Fruit fly (Drosophila melanogaster) whole organism, embryonic: ENCODE data around the gene Vps39.

ENCODE experiments used
- Antp ChIP-seq: fragments of 200-800 bp; sonication (Bioruptor generic); optimal IDR thresholded peaks from 3 replicates; lab custom pipeline; 2016; ENCODE audit warnings: missing biosample characterization, missing genetic modification characterization
- B-H2 ChIP-seq: fragments of 200-800 bp; sonication (Bioruptor generic); optimal IDR thresholded peaks from 2 replicates; lab custom pipeline; 2018; ENCODE audit warnings: missing biosample characterization, mild to moderate bottlenecking, missing genetic modification characterization
- BtbVII ChIP-seq: fragments of 200-800 bp; sonication (Bioruptor generic); optimal IDR thresholded peaks from 3 replicates; lab custom pipeline; 2017; ENCODE audit warnings: missing biosample characterization, mild to moderate bottlenecking, missing genetic modification characterization
- CG10431 ChIP-seq: fragments of 200-800 bp; sonication (Bioruptor generic); optimal IDR thresholded peaks from 3 replicates; lab custom pipeline; 2018; ENCODE audit warnings: missing biosample characterization, mild to moderate bottlenecking, missing genetic modification characterization
- CG12391 ChIP-seq: fragments of 200-800 bp; sonication (Bioruptor generic); optimal IDR thresholded peaks from 3 replicates; lab custom pipeline; 2018; ENCODE audit warnings: missing biosample characterization, mild to moderate bottlenecking, missing genetic modification characterization, moderate library complexity
- CG13287 ChIP-seq: fragments of 200-800 bp; sonication (Bioruptor generic); IDR thresholded peaks from 2 replicates; pipeline ENCODE4 v1.3.6; 2022; ENCODE audit warnings: missing biosample characterization, missing genetic modification characterization; ENCODE audit not compliant: partially characterized antibody
- CG13296 ChIP-seq: fragments of 200-800 bp; sonication (Bioruptor generic); optimal IDR thresholded peaks from 3 replicates; lab custom pipeline; 2018; ENCODE audit warnings: missing biosample characterization, mild to moderate bottlenecking, missing genetic modification characterization
- CG14014 ChIP-seq: fragments of 200-800 bp; sonication (Bioruptor generic); IDR thresholded peaks from 2 replicates; pipeline ENCODE4 v1.3.6; 2022; ENCODE audit warnings: missing biosample characterization, missing genetic modification characterization
- CG15601 ChIP-seq: fragments of 200-800 bp; sonication (Bioruptor generic); optimal IDR thresholded peaks from 3 replicates; lab custom pipeline; 2019; ENCODE audit warnings: missing biosample characterization, mild to moderate bottlenecking, missing genetic modification characterization, moderate library complexity
- CG15696 ChIP-seq: fragments of 200-800 bp; sonication (Bioruptor generic); optimal IDR thresholded peaks from 2 replicates; lab custom pipeline; 2019; ENCODE audit warnings: missing biosample characterization, mild to moderate bottlenecking, missing genetic modification characterization, moderate library complexity
- CG16815 ChIP-seq: fragments of 200-800 bp; sonication (Bioruptor generic); optimal IDR thresholded peaks from 3 replicates; lab custom pipeline; 2017; ENCODE audit warnings: missing biosample characterization, mild to moderate bottlenecking, missing genetic modification characterization
- CG2199 ChIP-seq: fragments of 200-800 bp; sonication (Bioruptor generic); IDR thresholded peaks from 3 replicates; pipeline ENCODE4 v1.3.6; 2022; ENCODE audit warnings: missing biosample characterization, missing genetic modification characterization
- CG2875 ChIP-seq: fragments of 200-800 bp; sonication (Bioruptor generic); optimal IDR thresholded peaks from 2 replicates; lab custom pipeline; 2017; ENCODE audit warnings: missing biosample characterization, mild to moderate bottlenecking, missing genetic modification characterization, missing genetic modification reagents
- CG30431 ChIP-seq: fragments of 200-800 bp; sonication (Bioruptor generic); optimal IDR thresholded peaks from 2 replicates; lab custom pipeline; 2017; ENCODE audit warnings: missing biosample characterization, missing genetic modification characterization
- CG33557 ChIP-seq: fragments of 200-800 bp; sonication (Bioruptor generic); optimal IDR thresholded peaks from 2 replicates; lab custom pipeline; 2019; ENCODE audit warnings: missing biosample characterization, mild to moderate bottlenecking, missing genetic modification characterization, moderate library complexity
- CG34224 ChIP-seq: fragments of 200-800 bp; sonication (Bioruptor generic); IDR thresholded peaks from 3 replicates; pipeline ENCODE4 v1.3.6; 2022; ENCODE audit warnings: missing biosample characterization, missing genetic modification characterization; ENCODE audit not compliant: partially characterized antibody
- CG34422 ChIP-seq: fragments of 200-800 bp; sonication (Bioruptor generic); IDR thresholded peaks from 3 replicates; pipeline ENCODE4 v1.3.6; 2022; ENCODE audit warnings: missing biosample characterization, missing genetic modification characterization
- CG7271 ChIP-seq: fragments of 200-800 bp; sonication (Bioruptor generic); optimal IDR thresholded peaks from 2 replicates; lab custom pipeline; 2018; ENCODE audit warnings: missing biosample characterization, mild to moderate bottlenecking, missing genetic modification characterization, moderate library complexity
- CG9817 ChIP-seq: fragments of 200-800 bp; sonication (Bioruptor generic); optimal IDR thresholded peaks from 2 replicates; lab custom pipeline; 2018; ENCODE audit warnings: missing biosample characterization, mild to moderate bottlenecking, missing genetic modification characterization, moderate library complexity
- Chrac-16 ChIP-seq: fragments of 200-800 bp; sonication (Bioruptor generic); optimal IDR thresholded peaks from 3 replicates; lab custom pipeline; 2016; ENCODE audit warnings: missing biosample characterization, missing genetic modification characterization
- Dll ChIP-seq: fragments of 200-800 bp; sonication (Bioruptor generic); IDR thresholded peaks from 4 replicates; pipeline ENCODE4 v1.3.6; 2022; ENCODE audit warnings: missing biosample characterization, missing genetic modification characterization; ENCODE audit not compliant: partially characterized antibody
- Doc3 ChIP-seq: fragments of 200-800 bp; sonication (Bioruptor generic); IDR thresholded peaks from 3 replicates; pipeline ENCODE4 v1.3.6; 2022; ENCODE audit warnings: missing biosample characterization, missing genetic modification characterization; ENCODE audit not compliant: partially characterized antibody
- GATAe ChIP-seq: fragments of 200-800 bp; sonication (Bioruptor generic); conservative IDR thresholded peaks from 2 replicates; pipeline ENCODE4 v1.3.6; 2022; ENCODE audit warnings: missing biosample characterization, missing genetic modification characterization
- Gug ChIP-seq: fragments of 200-800 bp; sonication (Bioruptor generic); IDR thresholded peaks from 4 replicates; pipeline ENCODE4 v1.3.6; 2022; ENCODE audit warnings: missing biosample characterization, missing genetic modification characterization
- Meics ChIP-seq: fragments of 200-800 bp; sonication (Bioruptor generic); optimal IDR thresholded peaks from 2 replicates; lab custom pipeline; 2017; ENCODE audit warnings: missing biosample characterization, mild to moderate bottlenecking, missing genetic modification characterization
- Ssrp ChIP-seq: fragments of 200-800 bp; sonication (Bioruptor generic); optimal IDR thresholded peaks from 2 replicates; lab custom pipeline; 2018; ENCODE audit warnings: missing biosample characterization, mild to moderate bottlenecking, missing genetic modification characterization, moderate library complexity
- bbx ChIP-seq: fragments of 200-800 bp; sonication (Bioruptor generic); IDR thresholded peaks from 2 replicates; pipeline ENCODE4 v1.3.6; 2022; ENCODE audit warnings: missing biosample characterization, missing genetic modification characterization; ENCODE audit not compliant: partially characterized antibody
- bigmax ChIP-seq: fragments of 200-800 bp; sonication (Bioruptor generic); optimal IDR thresholded peaks from 2 replicates; lab custom pipeline; 2018; ENCODE audit warnings: missing biosample characterization, mild to moderate bottlenecking, missing genetic modification characterization
- bsh ChIP-seq, 2 experiments: fragments of 200-800 bp; sonication (Bioruptor generic); optimal IDR thresholded peaks; 2 replicates each; lab custom pipeline; 2017 to 2018; ENCODE audit warnings: mild to moderate bottlenecking in 2 of 2, missing biosample characterization in 2 of 2, missing genetic modification characterization in 2 of 2, moderate library complexity in 1 of 2
- cad ChIP-seq: fragments of >200 bp; optimal IDR thresholded peaks from 2 replicates; lab custom pipeline; 2017; ENCODE audit warnings: missing biosample characterization, missing genetic modification characterization
- cg ChIP-seq: fragments of 200-800 bp; sonication (Bioruptor generic); optimal IDR thresholded peaks from 3 replicates; lab custom pipeline; 2019; ENCODE audit warnings: missing biosample characterization, mild to moderate bottlenecking, missing genetic modification characterization, moderate library complexity
- ci ChIP-seq: fragments of 200-800 bp; sonication (Bioruptor generic); IDR thresholded peaks from 3 replicates; pipeline ENCODE4 v1.3.6; 2022; ENCODE audit warnings: missing biosample characterization, missing genetic modification characterization
- dimm ChIP-seq: fragments of 200-800 bp; sonication (Bioruptor generic); IDR thresholded peaks from 2 replicates; pipeline ENCODE4 v1.3.6; 2022; ENCODE audit warnings: missing biosample characterization, missing genetic modification characterization
- ems ChIP-seq: fragments of 200-800 bp; sonication (Bioruptor generic); optimal IDR thresholded peaks from 3 replicates; lab custom pipeline; 2016; ENCODE audit warnings: missing biosample characterization, missing genetic modification characterization
- fd102C ChIP-seq: fragments of 200-800 bp; sonication (Bioruptor generic); optimal IDR thresholded peaks from 2 replicates; lab custom pipeline; 2018; ENCODE audit warnings: missing biosample characterization, mild to moderate bottlenecking, missing genetic modification characterization, moderate library complexity
- fd96Cb ChIP-seq: fragments of 200-800 bp; sonication (Bioruptor generic); optimal IDR thresholded peaks from 2 replicates; lab custom pipeline; 2018; ENCODE audit warnings: missing biosample characterization, mild to moderate bottlenecking, missing genetic modification characterization, moderate library complexity
- gcm ChIP-seq: fragments of 200-800 bp; sonication (Bioruptor generic); optimal IDR thresholded peaks from 2 replicates; lab custom pipeline; 2019; ENCODE audit warnings: missing biosample characterization, mild to moderate bottlenecking, missing genetic modification characterization, moderate library complexity
- insv ChIP-seq, 2 experiments: fragments of 200-800 bp; sonication (Bioruptor generic); optimal IDR thresholded peaks; 3 replicates each; lab custom pipeline; 2016 to 2018; ENCODE audit warnings: missing biosample characterization in 2 of 2, missing genetic modification characterization in 2 of 2
- mld ChIP-seq: fragments of 200-800 bp; sonication (Bioruptor generic); IDR thresholded peaks from 3 replicates; pipeline ENCODE4 v1.3.6; 2022; ENCODE audit warnings: missing biosample characterization, missing genetic modification characterization; ENCODE audit not compliant: partially characterized antibody
- nom ChIP-seq: fragments of 200-800 bp; sonication (Bioruptor generic); optimal IDR thresholded peaks from 2 replicates; lab custom pipeline; 2017; ENCODE audit warnings: missing biosample characterization, missing genetic modification characterization, mild to moderate bottlenecking, moderate library complexity, missing genetic modification reagents
- pfk ChIP-seq: fragments of 200-800 bp; sonication (Bioruptor generic); optimal IDR thresholded peaks from 2 replicates; lab custom pipeline; 2018; ENCODE audit warnings: missing biosample characterization, mild to moderate bottlenecking, missing genetic modification characterization, moderate library complexity
- pros ChIP-seq: fragments of 200-800 bp; sonication (Bioruptor generic); optimal IDR thresholded peaks from 3 replicates; lab custom pipeline; 2019; ENCODE audit warnings: missing biosample characterization, mild to moderate bottlenecking, missing genetic modification characterization, moderate library complexity
- scrt ChIP-seq: fragments of 200-800 bp; sonication (Bioruptor generic); optimal IDR thresholded peaks from 2 replicates; lab custom pipeline; 2018; ENCODE audit warnings: missing biosample characterization, mild to moderate bottlenecking, missing genetic modification characterization, moderate library complexity
- slou ChIP-seq: fragments of 200-800 bp; sonication (Bioruptor generic); optimal IDR thresholded peaks from 3 replicates; lab custom pipeline; 2016; ENCODE audit warnings: missing biosample characterization, missing genetic modification characterization
- sna ChIP-seq: fragments of 200-800 bp; sonication (Bioruptor generic); IDR thresholded peaks from 2 replicates; pipeline ENCODE4 v1.3.6; 2022; ENCODE audit warnings: missing biosample characterization, missing genetic modification characterization; ENCODE audit not compliant: partially characterized antibody
- tap ChIP-seq: fragments of 200-800 bp; optimal IDR thresholded peaks from 3 replicates; lab custom pipeline; 2019; ENCODE audit warnings: missing biosample characterization, mild to moderate bottlenecking, missing genetic modification characterization, moderate library complexity
- tna ChIP-seq: fragments of 200-800 bp; sonication (Bioruptor generic); IDR thresholded peaks from 2 replicates; pipeline ENCODE4 v1.3.6; 2022; ENCODE audit warnings: missing biosample characterization, missing genetic modification characterization; ENCODE audit not compliant: partially characterized antibody
- vvl ChIP-seq: fragments of 200-800 bp; sonication (Bioruptor generic); IDR thresholded peaks from 2 replicates; pipeline ENCODE4 v1.3.6; 2022; ENCODE audit warnings: missing biosample characterization, missing genetic modification characterization
- wek ChIP-seq: fragments of 200-800 bp; sonication (Bioruptor generic); optimal IDR thresholded peaks from 3 replicates; lab custom pipeline; 2018; ENCODE audit warnings: missing biosample characterization, mild to moderate bottlenecking, missing genetic modification characterization, moderate library complexity

Gene Vps39

DNA sequence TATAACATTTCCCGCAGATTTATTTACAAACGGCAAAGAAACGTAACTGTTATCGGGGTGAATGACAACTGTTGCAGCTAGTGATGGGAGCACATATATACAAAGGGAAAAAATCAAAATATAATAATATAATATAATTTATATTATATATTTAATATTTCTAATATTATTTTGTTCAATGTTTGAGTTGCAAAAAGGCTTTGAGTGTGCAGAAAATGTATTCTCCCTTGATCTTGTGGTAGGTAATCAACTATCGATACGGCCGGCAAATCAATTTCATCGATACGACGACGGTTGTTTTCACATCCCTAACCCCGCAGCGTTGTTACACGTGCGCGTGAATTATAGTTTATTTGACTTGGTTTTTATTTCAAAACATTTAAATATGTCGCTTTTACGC lies 50.8 kb downstream of the Vps39 start, which contains the start of the genes mTerf5 and Non3 (continued):
- TF ChIP-seq B-H2 (GFP tag; lab: Kevin White, UChicago) (peak; percentile 70), BtbVII (GFP tag; lab: Kevin White, UChicago) (no peak), ci (peak; percentile 46; the same call in 1 of the 3 replicates), slou (GFP tag; lab: Kevin White, UChicago) (no peak), CG33557 (GFP tag; lab: Kevin White, UChicago) (peak; percentile 47), CG9817 (tag; lab: Kevin White, UChicago) (peak; percentile 68), ems (no peak), CG13287 (peak; percentile 95), fd96Cb (tag; lab: Kevin White, UChicago) (peak; percentile 40), CG34224 (GFP tag; lab: Robert Waterston, UW) (peak; percentile 90), pros (GFP tag; lab: Kevin White, UChicago) (no peak), gcm (GFP tag; lab: Kevin White, UChicago) (peak; percentile 73), sna (GFP tag; lab: Robert Waterston, UW) (peak; percentile 93), CG7271 (tag; lab: Kevin White, UChicago) (peak; percentile 44), tap (tag; lab: Kevin White, UChicago) (peak; percentile 27), CG13296 (GFP tag; lab: Kevin White, UChicago) (peak; percentile 68), vvl (peak; percentile 66), CG34422 (GFP tag; lab: Robert Waterston, UW) (peak; percentile 77), fd102C (no peak), Chrac-16 (GFP tag; lab: Kevin White, UChicago) (peak; percentile 46), Antp (GFP tag; lab: Kevin White, UChicago) (no peak), scrt (GFP tag; lab: Kevin White, UChicago) (peak; percentile 96), Doc3 (peak; percentile 89), cg (GFP tag; lab: Kevin White, UChicago) (no peak), Gug (GFP tag; lab: Robert Waterston, UW) (peak; percentile 56; the same call in 2 of the 4 replicates), Meics (GFP tag; lab: Kevin White, UChicago) (peak; percentile 65), CG12391 (tag; lab: Kevin White, UChicago) (peak; percentile 84), Ssrp (tag; lab: Kevin White, UChicago) (peak; percentile 33), CG15696 (tag; lab: Kevin White, UChicago) (peak; percentile 51), pfk (no peak), bbx (GFP tag; lab: Robert Waterston, UW) (peak; percentile 72; the same call in 1 of the 2 replicates), nom (GFP tag; lab: Kevin White, UChicago) (peak; percentile 27), CG10431 (GFP tag; lab: Kevin White, UChicago) (no peak), CG2875 (GFP tag; lab: Kevin White, UChicago) (peak; percentile 2), CG30431 (GFP tag; lab: Kevin White, UChicago) (peak; percentile 12), tna (GFP tag; lab: Robert Waterston, UW) (peak; percentile 52; the same call in 1 of the 2 replicates), insv (GFP tag; optimal IDR thresholded peaks at IDR 0.05; lab: Kevin White, UChicago) (peak in 1 of 2 experiments; percentile 26), GATAe (GFP tag; lab: Robert Waterston, UW) (no peak), dimm (GFP tag; lab: Robert Waterston, UW) (no peak), Dll (GFP tag; lab: Robert Waterston, UW) (peak; percentile 95), mld (GFP tag; lab: Robert Waterston, UW) (peak; percentile 68; the same call in 1 of the 3 replicates), CG15601 (tag; lab: Kevin White, UChicago) (peak; percentile 54), CG2199 (GFP tag; lab: Robert Waterston, UW) (no peak), CG16815 (peak; percentile 17), bigmax (GFP tag; lab: Kevin White, UChicago) (no peak), wek (GFP tag; lab: Kevin White, UChicago) (no peak), cad (GFP tag; lab: Kevin White, UChicago) (no peak), CG14014 (no peak), bsh (GFP tag; optimal IDR thresholded peaks at IDR 0.05; lab: Kevin White, UChicago) (peak in 1 of 2 experiments; percentile 69)
